In genomic region chr3R:5198302-5198701, dm6 we compare ENCODE assay signal across 4 fruit fly cellular contexts.
TF ChIP-seq lines count a peak whose summit lies in the region.

No protein-coding gene starts in this region.

TF ChIP-seq in whole organism, adult, 20 proteins besides CTCF, POLR2A, EP300 and RAD21 (continued from another document):
- no peak for TF ChIP-seq tj (GFP tag; optimal IDR thresholded peaks at IDR 0.05; lab: Kevin White, UChicago)
TF ChIP-seq in whole organism, adult: peak in this region for 7.

TF ChIP-seq in whole organism, embryonic, 481 proteins besides CTCF, POLR2A, EP300 and RAD21 (continued from another document and continues in another):
- TF ChIP-seq CG1792 (GFP tag; optimal IDR thresholded peaks at IDR 0.05; lab: Kevin White, UChicago) (peak; percentile 12), schlank (tag; optimal IDR thresholded peaks at IDR 0.05; lab: Kevin White, UChicago) (peak; percentile 59), HmgD (GFP tag; optimal IDR thresholded peaks at IDR 0.05; lab: Kevin White, UChicago) (peak; percentile 40), btn (GFP tag; optimal IDR thresholded peaks at IDR 0.05; lab: Kevin White, UChicago) (no peak), CG34422 (GFP tag; IDR thresholded peaks at IDR 0.05; lab: Robert Waterston, UW) (0 out of 3 replicates have a peak, but pooled peaks have one; percentile 32), CG33557 (GFP tag; optimal IDR thresholded peaks at IDR 0.05; lab: Kevin White, UChicago) (no peak), wek (GFP tag; optimal IDR thresholded peaks at IDR 0.05; lab: Kevin White, UChicago) (no peak), hth (optimal IDR thresholded peaks at IDR 0.05; lab: Kevin White, UChicago) (no peak), Nf-YB (GFP tag; optimal IDR thresholded peaks at IDR 0.05; lab: Kevin White, UChicago) (no peak), CG31388 (GFP tag; optimal IDR thresholded peaks at IDR 0.05; lab: Kevin White, UChicago) (no peak), CG14050 (GFP tag; IDR thresholded peaks at IDR 0.05; lab: Robert Waterston, UW) (no peak), D (optimal IDR thresholded peaks at IDR 0.05; lab: Kevin White, UChicago) (no peak), D (GFP tag; optimal IDR thresholded peaks at IDR 0.05; lab: Kevin White, UChicago) (no peak), sim (GFP tag; IDR thresholded peaks at IDR 0.05; lab: Robert Waterston, UW) (no peak), CG16779 (GFP tag; IDR thresholded peaks at IDR 0.05; lab: Robert Waterston, UW) (no peak), E2f2 (GFP tag; IDR thresholded peaks at IDR 0.05; lab: Robert Waterston, UW) (peak; percentile 21; the same call in 1 of the 2 replicates), gfzf (GFP tag; optimal IDR thresholded peaks at IDR 0.05; lab: Kevin White, UChicago) (no peak), CG7839 (tag; optimal IDR thresholded peaks at IDR 0.05; lab: Kevin White, UChicago) (peak; percentile 67), Ssrp (tag; optimal IDR thresholded peaks at IDR 0.05; lab: Kevin White, UChicago) (no peak), HLHmδ (GFP tag; optimal IDR thresholded peaks at IDR 0.05; lab: Kevin White, UChicago) (no peak), CG31224 (GFP tag; IDR thresholded peaks at IDR 0.05; lab: Robert Waterston, UW) (no peak), CG4328 (GFP tag; optimal IDR thresholded peaks at IDR 0.05; lab: Kevin White, UChicago) (no peak), Atf3 (GFP tag; optimal IDR thresholded peaks at IDR 0.05; lab: Kevin White, UChicago) (no peak), Trl (optimal IDR thresholded peaks at IDR 0.05; lab: Kevin White, UChicago) (no peak), Trl (GFP tag; optimal IDR thresholded peaks at IDR 0.05; lab: Kevin White, UChicago) (peak; percentile 60), CG12659 (GFP tag; optimal IDR thresholded peaks at IDR 0.05; lab: Kevin White, UChicago) (peak; percentile 62), CG3726 (GFP tag; IDR thresholded peaks at IDR 0.05; lab: Robert Waterston, UW) (no peak), Bdp1 (GFP tag; optimal IDR thresholded peaks at IDR 0.05; lab: Kevin White, UChicago) (peak; percentile 37), kay (GFP tag; optimal IDR thresholded peaks at IDR 0.05; lab: Kevin White, UChicago) (no peak), sob (GFP tag; IDR thresholded peaks at IDR 0.05; lab: Robert Waterston, UW) (no peak; the same call in 1 of the 2 replicates), phol (tag; optimal IDR thresholded peaks at IDR 0.05; lab: Kevin White, UChicago) (peak; percentile 20), CG13296 (GFP tag; optimal IDR thresholded peaks at IDR 0.05; lab: Kevin White, UChicago) (peak; percentile 73), CG4424 (GFP tag; optimal IDR thresholded peaks at IDR 0.05; lab: Kevin White, UChicago) (peak; percentile 23), Fer2 (tag; optimal IDR thresholded peaks at IDR 0.05; lab: Kevin White, UChicago) (no peak), Fer3 (tag; optimal IDR thresholded peaks at IDR 0.05; lab: Kevin White, UChicago) (peak; percentile 70), Rx (GFP tag; IDR thresholded peaks at IDR 0.05; lab: Robert Waterston, UW) (peak; percentile 18; the same call in 1 of the 2 replicates), CG7928 (GFP tag; optimal IDR thresholded peaks at IDR 0.05; lab: Kevin White, UChicago) (no peak), Kr (GFP tag; optimal IDR thresholded peaks at IDR 0.05; lab: Kevin White, UChicago) (no peak), zfh2 (GFP tag; optimal IDR thresholded peaks at IDR 0.05; lab: Kevin White, UChicago) (peak; percentile 65), gem (tag; optimal IDR thresholded peaks at IDR 0.05; lab: Kevin White, UChicago) (peak; percentile 60), CG17568 (GFP tag; optimal IDR thresholded peaks at IDR 0.05; lab: Kevin White, UChicago) (no peak), shn (GFP tag; optimal IDR thresholded peaks at IDR 0.05; lab: Kevin White, UChicago) (peak; percentile 61), zfh1 (GFP tag; IDR thresholded peaks at IDR 0.05; lab: Robert Waterston, UW) (0 out of 3 replicates have a peak, but pooled peaks have one; percentile 50), yki (optimal IDR thresholded peaks at IDR 0.05; lab: Kevin White, UChicago) (no peak)

TF ChIP-seq in whole organism, prepupa, 60 proteins besides CTCF, POLR2A, EP300 and RAD21 (continued from another document):
- TF ChIP-seq eg (GFP tag; IDR thresholded peaks at IDR 0.05; lab: Robert Waterston, UW) (no peak; the same call in 2 of the 3 replicates), Eip78C (GFP tag; lab: Kevin White, UChicago) (peak; percentile 79), Smox (GFP tag; optimal IDR thresholded peaks at IDR 0.05; lab: Kevin White, UChicago) (no peak), CG6276 (GFP tag; optimal IDR thresholded peaks at IDR 0.05; lab: Kevin White, UChicago) (peak; percentile 27), svp (GFP tag; lab: Kevin White, UChicago) (no peak), CG11762 (GFP tag; optimal IDR thresholded peaks at IDR 0.05; lab: Kevin White, UChicago; ENCODE audit: insufficient read depth) (no peak), CG11902 (GFP tag; optimal IDR thresholded peaks at IDR 0.05; lab: Kevin White, UChicago) (peak; percentile 5), CG3919 (GFP tag; optimal IDR thresholded peaks at IDR 0.05; lab: Kevin White, UChicago) (peak; percentile 39), CG15336 (GFP tag; IDR thresholded peaks at IDR 0.05; lab: Robert Waterston, UW) (no peak; the same call in 1 of the 2 replicates), Ets21C (GFP tag; optimal IDR thresholded peaks at IDR 0.05; lab: Kevin White, UChicago) (peak; percentile 20), ss (GFP tag; optimal IDR thresholded peaks at IDR 0.05; lab: Kevin White, UChicago) (peak in 1 of 2 experiments; percentile 5), CG7368 (GFP tag; optimal IDR thresholded peaks at IDR 0.05; lab: Kevin White, UChicago) (peak; percentile 50), Blimp-1 (GFP tag; optimal IDR thresholded peaks at IDR 0.05; lab: Kevin White, UChicago) (no peak), Eip75B (GFP tag; optimal IDR thresholded peaks at IDR 0.05; lab: Kevin White, UChicago) (peak; percentile 54), fd59A (GFP tag; optimal IDR thresholded peaks at IDR 0.05; lab: Kevin White, UChicago) (no peak), Sox15 (GFP tag; optimal IDR thresholded peaks at IDR 0.05; lab: Kevin White, UChicago) (no peak), CG31627 (GFP tag; optimal IDR thresholded peaks at IDR 0.05; lab: Kevin White, UChicago) (peak; percentile 37), fd85E (GFP tag; optimal IDR thresholded peaks at IDR 0.05; lab: Kevin White, UChicago) (no peak), cyc (GFP tag; optimal IDR thresholded peaks at IDR 0.05; lab: Kevin White, UChicago) (peak; percentile 39), Sox14 (GFP tag; optimal IDR thresholded peaks at IDR 0.05; lab: Kevin White, UChicago) (no peak), Hr39 (GFP tag; optimal IDR thresholded peaks at IDR 0.05; lab: Kevin White, UChicago) (peak; percentile 28), achi (GFP tag; optimal IDR thresholded peaks at IDR 0.05; lab: Kevin White, UChicago) (peak; percentile 46), topi (GFP tag; optimal IDR thresholded peaks at IDR 0.05; lab: Kevin White, UChicago) (peak; percentile 5), net (GFP tag; optimal IDR thresholded peaks at IDR 0.05; lab: Kevin White, UChicago) (peak; percentile 26), CG9139 (GFP tag; optimal IDR thresholded peaks at IDR 0.05; lab: Kevin White, UChicago) (no peak), CG8632 (GFP tag; optimal IDR thresholded peaks at IDR 0.05; lab: Kevin White, UChicago) (no peak), CG16779 (tag; optimal IDR thresholded peaks at IDR 0.05; lab: Kevin White, UChicago) (no peak), CG8319 (GFP tag; optimal IDR thresholded peaks at IDR 0.05; lab: Kevin White, UChicago) (no peak), esn (GFP tag; optimal IDR thresholded peaks at IDR 0.05; lab: Kevin White, UChicago) (peak; percentile 54), Lpt (GFP tag; optimal IDR thresholded peaks at IDR 0.05; lab: Kevin White, UChicago) (no peak), vri (GFP tag; optimal IDR thresholded peaks at IDR 0.05; lab: Kevin White, UChicago) (peak; percentile 6), CG6163 (GFP tag; IDR thresholded peaks at IDR 0.05; lab: Robert Waterston, UW) (no peak), acj6 (GFP tag; optimal IDR thresholded peaks at IDR 0.05; lab: Kevin White, UChicago) (peak; percentile 45), CG4318 (GFP tag; optimal IDR thresholded peaks at IDR 0.05; lab: Kevin White, UChicago) (peak; percentile 25), CG8119 (GFP tag; IDR thresholded peaks at IDR 0.05; lab: Robert Waterston, UW) (0 out of 3 replicates have a peak, but pooled peaks have one; percentile 28), Hr38 (GFP tag; optimal IDR thresholded peaks at IDR 0.05; lab: Kevin White, UChicago) (no peak), Ets96B (tag; optimal IDR thresholded peaks at IDR 0.05; lab: Kevin White, UChicago) (peak; percentile 47), Sox102F (GFP tag; optimal IDR thresholded peaks at IDR 0.05; lab: Kevin White, UChicago) (peak; percentile 20), CG6792 (GFP tag; optimal IDR thresholded peaks at IDR 0.05; lab: Kevin White, UChicago) (peak; percentile 32), Met (GFP tag; optimal IDR thresholded peaks at IDR 0.05; lab: Kevin White, UChicago) (peak; percentile 30), dac (GFP tag; optimal IDR thresholded peaks at IDR 0.05; lab: Kevin White, UChicago) (peak; percentile 34)
TF ChIP-seq in whole organism, prepupa: peak in this region for 33.

TF ChIP-seq in whole organism, wandering third instar larva, 38 proteins besides CTCF, POLR2A, EP300 and RAD21 (continued from another document):
- TF ChIP-seq Rel (GFP tag; optimal IDR thresholded peaks at IDR 0.05; lab: Kevin White, UChicago): no peak
- TF ChIP-seq Rel (tag; optimal IDR thresholded peaks at IDR 0.05; lab: Kevin White, UChicago): no peak
- no peak for TF ChIP-seq GATAd (GFP tag; optimal IDR thresholded peaks at IDR 0.05; lab: Kevin White, UChicago)
- TF ChIP-seq CG32264 (GFP tag; optimal IDR thresholded peaks at IDR 0.05; lab: Kevin White, UChicago): no peak
- no peak for TF ChIP-seq Abd-B (GFP tag; optimal IDR thresholded peaks at IDR 0.05; lab: Kevin White, UChicago)
- TF ChIP-seq h (GFP tag; optimal IDR thresholded peaks at IDR 0.05; lab: Kevin White, UChicago): peak; percentile 46
- TF ChIP-seq brk (GFP tag; optimal IDR thresholded peaks at IDR 0.05; lab: Kevin White, UChicago): no peak
- TF ChIP-seq ey (GFP tag; optimal IDR thresholded peaks at IDR 0.05; lab: Kevin White, UChicago): peak; percentile 46
